Fruit fly (Drosophila melanogaster) whole organism, embryonic: ENCODE measurements around the gene Sap30.

Experiments
- B-H2 ChIP-seq: fragments of 200-800 bp; sonication (Bioruptor generic); optimal IDR thresholded peaks from 2 replicates; lab custom pipeline; 2018; ENCODE audit warnings: missing biosample characterization, mild to moderate bottlenecking, missing genetic modification characterization
- CG10321 ChIP-seq: fragments of 200-800 bp; sonication (Bioruptor generic); IDR thresholded peaks from 2 replicates; pipeline ENCODE4 v1.3.6; 2022; ENCODE audit warnings: missing biosample characterization, missing genetic modification characterization
- CG11456 ChIP-seq: fragments of 200-800 bp; sonication (Bioruptor generic); IDR thresholded peaks from 3 replicates; pipeline ENCODE4 v1.3.6; 2022; ENCODE audit warnings: missing biosample characterization, missing genetic modification characterization
- CG11696 ChIP-seq: fragments of 200-800 bp; sonication (Bioruptor generic); IDR thresholded peaks from 2 replicates; pipeline ENCODE4 v1.3.6; 2022; ENCODE audit warnings: missing biosample characterization, missing genetic modification characterization
- CG12744 ChIP-seq: fragments of 200-800 bp; sonication (Bioruptor generic); optimal IDR thresholded peaks from 2 replicates; lab custom pipeline; 2016; ENCODE audit warnings: missing biosample characterization, missing genetic modification characterization
- CG13296 ChIP-seq: fragments of 200-800 bp; sonication (Bioruptor generic); optimal IDR thresholded peaks from 3 replicates; lab custom pipeline; 2018; ENCODE audit warnings: missing biosample characterization, mild to moderate bottlenecking, missing genetic modification characterization
- CG14710 ChIP-seq: fragments of 200-800 bp; sonication (Bioruptor generic); optimal IDR thresholded peaks from 3 replicates; lab custom pipeline; 2019; ENCODE audit warnings: missing biosample characterization, mild to moderate bottlenecking, missing genetic modification characterization, moderate library complexity
- CG15269 ChIP-seq: fragments of 200-800 bp; sonication (Bioruptor generic); optimal IDR thresholded peaks from 2 replicates; lab custom pipeline; 2018; ENCODE audit warnings: missing biosample characterization, mild to moderate bottlenecking, missing genetic modification characterization, moderate library complexity
- CG1603 ChIP-seq: fragments of 200-800 bp; sonication (Bioruptor generic); optimal IDR thresholded peaks from 2 replicates; lab custom pipeline; 2019; ENCODE audit warnings: missing biosample characterization, mild to moderate bottlenecking, missing genetic modification characterization, moderate library complexity
- CG16815 ChIP-seq: fragments of 200-800 bp; sonication (Bioruptor generic); optimal IDR thresholded peaks from 3 replicates; lab custom pipeline; 2017; ENCODE audit warnings: missing biosample characterization, mild to moderate bottlenecking, missing genetic modification characterization
- CG17359 ChIP-seq: fragments of 200-800 bp; sonication (Bioruptor generic); optimal IDR thresholded peaks from 3 replicates; lab custom pipeline; 2018; ENCODE audit warnings: missing biosample characterization, mild to moderate bottlenecking, missing genetic modification characterization, moderate library complexity
- CG17829 ChIP-seq: fragments of 200-800 bp; optimal IDR thresholded peaks from 2 replicates; lab custom pipeline; 2019; ENCODE audit warnings: missing biosample characterization, mild to moderate bottlenecking, missing genetic modification characterization, moderate library complexity
- CG2678 ChIP-seq: fragments of 200-800 bp; sonication (Bioruptor generic); optimal IDR thresholded peaks from 3 replicates; lab custom pipeline; 2019; ENCODE audit warnings: missing biosample characterization, mild to moderate bottlenecking, missing genetic modification characterization, moderate library complexity
- CG32772 ChIP-seq: fragments of 200-800 bp; sonication (Bioruptor generic); IDR thresholded peaks from 2 replicates; pipeline ENCODE4 v1.3.6; 2022; ENCODE audit warnings: missing biosample characterization, missing genetic modification characterization
- CG34422 ChIP-seq: fragments of 200-800 bp; sonication (Bioruptor generic); IDR thresholded peaks from 3 replicates; pipeline ENCODE4 v1.3.6; 2022; ENCODE audit warnings: missing biosample characterization, missing genetic modification characterization
- CG4424 ChIP-seq: fragments of 200-800 bp; sonication (Bioruptor generic); optimal IDR thresholded peaks from 3 replicates; lab custom pipeline; 2016; ENCODE audit warnings: missing biosample characterization, missing genetic modification characterization
- CG6254 ChIP-seq: fragments of 200-800 bp; sonication (Bioruptor generic); optimal IDR thresholded peaks from 3 replicates; lab custom pipeline; 2017; ENCODE audit warnings: mild to moderate bottlenecking, missing biosample characterization, missing genetic modification reagents, missing genetic modification characterization
- CG7271 ChIP-seq: fragments of 200-800 bp; sonication (Bioruptor generic); optimal IDR thresholded peaks from 2 replicates; lab custom pipeline; 2018; ENCODE audit warnings: missing biosample characterization, mild to moderate bottlenecking, missing genetic modification characterization, moderate library complexity
- CG7987 ChIP-seq: fragments of 200-800 bp; sonication (Bioruptor generic); optimal IDR thresholded peaks from 2 replicates; lab custom pipeline; 2018; ENCODE audit warnings: missing biosample characterization, mild to moderate bottlenecking, missing genetic modification characterization, moderate library complexity
- CG9817 ChIP-seq: fragments of 200-800 bp; sonication (Bioruptor generic); optimal IDR thresholded peaks from 2 replicates; lab custom pipeline; 2018; ENCODE audit warnings: missing biosample characterization, mild to moderate bottlenecking, missing genetic modification characterization, moderate library complexity
- Chrac-16 ChIP-seq: fragments of 200-800 bp; sonication (Bioruptor generic); optimal IDR thresholded peaks from 3 replicates; lab custom pipeline; 2016; ENCODE audit warnings: missing biosample characterization, missing genetic modification characterization
- E2f1 ChIP-seq: fragments of 200-800 bp; sonication (Bioruptor generic); IDR thresholded peaks from 2 replicates; pipeline ENCODE4 v1.3.6; 2022; ENCODE audit warnings: missing biosample characterization, missing genetic modification characterization
- Ets97D ChIP-seq: fragments of 200-800 bp; sonication (Bioruptor generic); optimal IDR thresholded peaks from 3 replicates; lab custom pipeline; 2016; ENCODE audit warnings: missing biosample characterization, missing genetic modification characterization
- HLH3B ChIP-seq: fragments of 200-800 bp; sonication (Bioruptor generic); IDR thresholded peaks from 2 replicates; pipeline ENCODE4 v1.3.6; 2022; ENCODE audit warnings: missing biosample characterization, missing genetic modification characterization
- Lhr ChIP-seq: fragments of 200-800 bp; sonication (Bioruptor generic); optimal IDR thresholded peaks from 3 replicates; lab custom pipeline; 2017; ENCODE audit warnings: mild to moderate bottlenecking, missing biosample characterization, missing genetic modification reagents, missing genetic modification characterization
- Lpt ChIP-seq: fragments of >200 bp; optimal IDR thresholded peaks from 2 replicates; lab custom pipeline; 2018; ENCODE audit warnings: missing biosample characterization, missing genetic modification characterization
- Meics ChIP-seq: fragments of 200-800 bp; sonication (Bioruptor generic); optimal IDR thresholded peaks from 2 replicates; lab custom pipeline; 2017; ENCODE audit warnings: missing biosample characterization, mild to moderate bottlenecking, missing genetic modification characterization
- NfI ChIP-seq: fragments of 200-800 bp; sonication (Bioruptor generic); optimal IDR thresholded peaks from 3 replicates; lab custom pipeline; 2018; ENCODE audit warnings: missing biosample characterization, mild to moderate bottlenecking, missing genetic modification characterization, moderate library complexity
- Scr ChIP-seq: fragments of 200-800 bp; sonication (Bioruptor generic); IDR thresholded peaks from 2 replicates; pipeline ENCODE4 v1.3.6; 2022; ENCODE audit warnings: missing biosample characterization, missing genetic modification characterization; ENCODE audit not compliant: partially characterized antibody
- Ssrp ChIP-seq: fragments of 200-800 bp; sonication (Bioruptor generic); optimal IDR thresholded peaks from 2 replicates; lab custom pipeline; 2018; ENCODE audit warnings: missing biosample characterization, mild to moderate bottlenecking, missing genetic modification characterization, moderate library complexity
- Xrp1 ChIP-seq: fragments of 200-800 bp; sonication (Bioruptor generic); IDR thresholded peaks from 2 replicates; pipeline ENCODE4 v1.3.6; 2022; ENCODE audit warnings: missing biosample characterization, missing genetic modification characterization
- YL-1 ChIP-seq: fragments of 200-800 bp; sonication (Bioruptor generic); optimal IDR thresholded peaks from 3 replicates; lab custom pipeline; 2017; ENCODE audit warnings: missing biosample characterization, mild to moderate bottlenecking, missing genetic modification characterization
- az2 ChIP-seq: fragments of 200-800 bp; sonication (Bioruptor generic); optimal IDR thresholded peaks from 3 replicates; lab custom pipeline; 2016; ENCODE audit warnings: missing biosample characterization, missing genetic modification characterization
- bigmax ChIP-seq: fragments of 200-800 bp; sonication (Bioruptor generic); optimal IDR thresholded peaks from 2 replicates; lab custom pipeline; 2018; ENCODE audit warnings: missing biosample characterization, mild to moderate bottlenecking, missing genetic modification characterization
- cas ChIP-seq: fragments of 200-800 bp; sonication (Bioruptor generic); IDR thresholded peaks from 2 replicates; pipeline ENCODE4 v1.3.6; 2022; ENCODE audit warnings: missing biosample characterization, missing genetic modification characterization
- chif ChIP-seq, 2 experiments: fragments of 200-800 bp; sonication (Bioruptor generic); optimal IDR thresholded peaks; 3 replicates each; lab custom pipeline; 2016; ENCODE audit warnings: missing biosample characterization in 2 of 2, missing genetic modification characterization in 2 of 2
- chn ChIP-seq: fragments of 200-800 bp; sonication (Bioruptor generic); optimal IDR thresholded peaks from 2 replicates; lab custom pipeline; 2016; ENCODE audit warnings: missing biosample characterization, missing genetic modification characterization
- corto ChIP-seq: fragments of 200-800 bp; sonication (Bioruptor generic); optimal IDR thresholded peaks from 2 replicates; lab custom pipeline; 2016; ENCODE audit warnings: missing biosample characterization, mild to moderate bottlenecking, missing genetic modification characterization, moderate library complexity
- danr ChIP-seq: fragments of 200-800 bp; sonication (Bioruptor generic); IDR thresholded peaks from 2 replicates; pipeline ENCODE4 v1.3.6; 2022; ENCODE audit warnings: missing biosample characterization, missing genetic modification characterization
- gem ChIP-seq: fragments of 200-800 bp; sonication (Bioruptor generic); optimal IDR thresholded peaks from 2 replicates; lab custom pipeline; 2019; ENCODE audit warnings: missing biosample characterization, mild to moderate bottlenecking, missing genetic modification characterization, moderate library complexity
- jing ChIP-seq: fragments of 200-800 bp; sonication (Bioruptor generic); optimal IDR thresholded peaks from 2 replicates; lab custom pipeline; 2018; ENCODE audit warnings: missing biosample characterization, mild to moderate bottlenecking, missing genetic modification characterization
- nau ChIP-seq: fragments of 200-800 bp; sonication (Bioruptor generic); optimal IDR thresholded peaks from 3 replicates; lab custom pipeline; 2017; ENCODE audit warnings: missing biosample characterization, mild to moderate bottlenecking, missing genetic modification characterization, missing genetic modification reagents
- nmo ChIP-seq: fragments of 200-800 bp; sonication (Bioruptor generic); optimal IDR thresholded peaks from 2 replicates; lab custom pipeline; 2018; ENCODE audit warnings: missing biosample characterization, mild to moderate bottlenecking, missing genetic modification characterization, moderate library complexity
- onecut ChIP-seq: fragments of 200-800 bp; sonication (Bioruptor generic); IDR thresholded peaks from 2 replicates; pipeline ENCODE4 v1.3.6; 2022; ENCODE audit warnings: missing biosample characterization, missing genetic modification characterization
- pan ChIP-seq, 4 experiments: fragments of >200 bp in 3 of 4; fragments of 200-800 bp in 1 of 4; sonication (Bioruptor generic) in 1 of 4; optimal IDR thresholded peaks in 3 of 4; IDR thresholded peaks in 1 of 4; 2 replicates each; pipeline versions ENCODE4 v1.3.6 to Lab custom; 2017 to 2022; ENCODE audit warnings: missing biosample characterization in 2 of 4, missing genetic modification characterization in 2 of 4, mixed read lengths in 1 of 4
- sens-2 ChIP-seq: fragments of 200-800 bp; sonication (Bioruptor generic); IDR thresholded peaks from 2 replicates; pipeline ENCODE4 v1.3.6; 2022; ENCODE audit warnings: missing biosample characterization, missing genetic modification characterization
- slbo ChIP-seq: fragments of 200-800 bp; sonication (Bioruptor generic); IDR thresholded peaks from 2 replicates; pipeline ENCODE4 v1.3.6; 2022; ENCODE audit warnings: missing biosample characterization, missing genetic modification characterization
- tap ChIP-seq: fragments of 200-800 bp; optimal IDR thresholded peaks from 3 replicates; lab custom pipeline; 2019; ENCODE audit warnings: missing biosample characterization, mild to moderate bottlenecking, missing genetic modification characterization, moderate library complexity
- tna ChIP-seq: fragments of 200-800 bp; sonication (Bioruptor generic); IDR thresholded peaks from 2 replicates; pipeline ENCODE4 v1.3.6; 2022; ENCODE audit warnings: missing biosample characterization, missing genetic modification characterization; ENCODE audit not compliant: partially characterized antibody
- tx ChIP-seq: fragments of 200-800 bp; sonication (Bioruptor generic); optimal IDR thresholded peaks from 2 replicates; lab custom pipeline; 2016; ENCODE audit warnings: missing biosample characterization, missing genetic modification characterization

Gene Sap30

DNA sequence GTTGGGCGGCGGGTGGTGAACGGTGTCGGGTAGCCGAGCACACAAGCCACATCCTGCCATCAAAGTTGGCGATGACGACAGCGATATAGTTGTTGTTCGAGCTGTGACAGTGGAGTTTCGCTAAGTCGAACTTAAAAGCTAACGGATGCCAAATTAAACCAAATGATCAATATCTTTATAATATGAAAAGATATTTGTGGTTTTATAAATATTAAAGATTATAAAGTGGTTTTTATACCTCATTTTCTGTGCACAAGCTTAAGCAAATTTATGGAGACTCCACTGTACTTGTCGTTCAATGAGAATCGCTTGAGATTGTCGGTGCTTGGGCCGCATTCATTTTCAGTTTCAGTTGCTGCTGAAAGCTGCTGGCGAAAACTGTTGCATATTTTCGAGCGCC, 35.0 kb downstream of the Sap30 start (continued):
- TF ChIP-seq CG16815 (GFP tag; lab: Kevin White, UChicago), result peak; percentile 5
- peak; percentile 71 for TF ChIP-seq CG15269 (tag; lab: Kevin White, UChicago)
- TF ChIP-seq CG14710 (tag; lab: Kevin White, UChicago), result peak; percentile 20
- TF ChIP-seq CG32772 (GFP tag; lab: Robert Waterston, UW), result peak; percentile 58; the same call in 1 of the 2 replicates
- no peak for TF ChIP-seq danr (GFP tag; lab: Robert Waterston, UW)
- peak; percentile 11 for TF ChIP-seq Chrac-16 (GFP tag; lab: Kevin White, UChicago)
- no peak for TF ChIP-seq chif (GFP tag; optimal IDR thresholded peaks at IDR 0.05; lab: Kevin White, UChicago)
- peak; percentile 65 for TF ChIP-seq nmo (GFP tag; lab: Kevin White, UChicago)
- TF ChIP-seq tna (GFP tag; lab: Robert Waterston, UW), result no peak
- peak; percentile 53 for TF ChIP-seq E2f1 (GFP tag; lab: Robert Waterston, UW)
- TF ChIP-seq NfI (GFP tag; lab: Kevin White, UChicago), result peak; percentile 31
- TF ChIP-seq tx (GFP tag; lab: Kevin White, UChicago), result no peak
- TF ChIP-seq CG17829, result peak; percentile 51
- TF ChIP-seq nau, result no peak
- TF ChIP-seq CG11456 (GFP tag; lab: Robert Waterston, UW), result no peak
- TF ChIP-seq CG9817 (tag; lab: Kevin White, UChicago), result peak; percentile 18
- no peak for TF ChIP-seq CG12744 (GFP tag; lab: Kevin White, UChicago)
- TF ChIP-seq az2 (GFP tag; lab: Kevin White, UChicago), result peak; percentile 57
- no peak for TF ChIP-seq B-H2 (GFP tag; lab: Kevin White, UChicago)
- no peak for TF ChIP-seq YL-1
- TF ChIP-seq CG1603 (tag; lab: Kevin White, UChicago), result peak; percentile 37
- peak; percentile 53 for TF ChIP-seq Ssrp (tag; lab: Kevin White, UChicago)
- no peak for TF ChIP-seq Scr (GFP tag; lab: Robert Waterston, UW)
- peak; percentile 77 for TF ChIP-seq Xrp1 (GFP tag; lab: Robert Waterston, UW)
- TF ChIP-seq corto, result no peak
- TF ChIP-seq slbo (GFP tag; lab: Robert Waterston, UW), result peak; percentile 66
- peak; percentile 38; the same call in 1 of the 3 replicates for TF ChIP-seq CG34422
- peak; percentile 25 for TF ChIP-seq CG6254 (GFP tag; lab: Kevin White, UChicago)
- TF ChIP-seq HLH3B (GFP tag; lab: Robert Waterston, UW), result peak; percentile 72
- TF ChIP-seq CG11696 (GFP tag; lab: Robert Waterston, UW), result no peak
- TF ChIP-seq gem (tag; lab: Kevin White, UChicago), result peak; percentile 74
- TF ChIP-seq CG17359 (tag; lab: Kevin White, UChicago), result peak; percentile 58
- TF ChIP-seq CG10321 (GFP tag; lab: Robert Waterston, UW), result peak; percentile 25; the same call in 1 of the 2 replicates
- peak; percentile 35 for TF ChIP-seq CG4424 (GFP tag; lab: Kevin White, UChicago)
- TF ChIP-seq Lhr (GFP tag; lab: Kevin White, UChicago), result no peak
- TF ChIP-seq CG7271 (tag; lab: Kevin White, UChicago), result no peak
- TF ChIP-seq onecut (GFP tag; lab: Robert Waterston, UW), result peak; percentile 41
- TF ChIP-seq sens-2, result no peak
- TF ChIP-seq cas (GFP tag; lab: Robert Waterston, UW), result no peak
- TF ChIP-seq Lpt (GFP tag; lab: Kevin White, UChicago), result no peak
- no peak for TF ChIP-seq chn (GFP tag; lab: Kevin White, UChicago)
- TF ChIP-seq CG7987 (GFP tag; lab: Kevin White, UChicago), result no peak
- TF ChIP-seq CG2678 (tag; lab: Kevin White, UChicago), result peak; percentile 70
- TF ChIP-seq bigmax (GFP tag; lab: Kevin White, UChicago), result no peak
- TF ChIP-seq pan (optimal IDR thresholded peaks at IDR 0.05; lab: Kevin White, UChicago), result no peak
- TF ChIP-seq pan (GFP tag; optimal IDR thresholded peaks at IDR 0.05 in 1 of 2, IDR thresholded peaks at IDR 0.05 in 1 of 2), result peak in 1 of 2 experiments; percentile 70
- TF ChIP-seq Meics (GFP tag; lab: Kevin White, UChicago), result peak; percentile 52
- peak; percentile 50 for TF ChIP-seq tap (tag; lab: Kevin White, UChicago)
- no peak for TF ChIP-seq Ets97D
- no peak for TF ChIP-seq jing
- TF ChIP-seq CG13296, result peak; percentile 32
